Fruit fly (Drosophila melanogaster) whole organism, prepupa: ENCODE results near the gene Ulp1.

Experiments used
- Blimp-1 ChIP-seq: fragments of 200-800 bp; sonication (Bioruptor generic); optimal IDR thresholded peaks from 3 replicates; lab custom pipeline; 2017; ENCODE audit warnings: missing biosample characterization, missing genetic modification characterization, mild to moderate bottlenecking, moderate library complexity, missing genetic modification reagents
- CG10631 ChIP-seq: fragments of 200-800 bp; sonication (Bioruptor generic); optimal IDR thresholded peaks from 2 replicates; lab custom pipeline; 2016; ENCODE audit warnings: missing biosample characterization, missing genetic modification characterization
- CG32006 ChIP-seq: fragments of 200-800 bp; sonication (Bioruptor generic); optimal IDR thresholded peaks from 3 replicates; lab custom pipeline; 2017; ENCODE audit warnings: missing biosample characterization, mild to moderate bottlenecking, missing genetic modification characterization
- CG34406 ChIP-seq: fragments of 200-800 bp; sonication (Bioruptor generic); optimal IDR thresholded peaks from 3 replicates; lab custom pipeline; 2016; ENCODE audit warnings: missing biosample characterization, missing genetic modification characterization
- CG6854 ChIP-seq: fragments of 200-800 bp; sonication (Bioruptor generic); optimal IDR thresholded peaks from 2 replicates; lab custom pipeline; 2017; ENCODE audit warnings: missing biosample characterization, mild to moderate bottlenecking, missing genetic modification characterization
- CG7368 ChIP-seq: fragments of 200-800 bp; sonication (Bioruptor generic); optimal IDR thresholded peaks from 3 replicates; lab custom pipeline; 2016; ENCODE audit warnings: missing biosample characterization, missing genetic modification characterization
- Eip78C ChIP-seq: fragments of 200-800 bp; sonication (Bioruptor generic); peaks from one replicate; lab custom pipeline; 2016; ENCODE audit warnings: missing biosample characterization, missing genetic modification characterization
- Ets96B ChIP-seq: fragments of 200-800 bp; optimal IDR thresholded peaks from 2 replicates; lab custom pipeline; 2019; ENCODE audit warnings: missing biosample characterization, mild to moderate bottlenecking, missing genetic modification characterization, moderate library complexity
- fd59A ChIP-seq: fragments of 200-800 bp; sonication (Bioruptor generic); optimal IDR thresholded peaks from 2 replicates; lab custom pipeline; 2017; ENCODE audit warnings: missing biosample characterization, mild to moderate bottlenecking, missing genetic modification characterization, missing genetic modification reagents
- lz ChIP-seq: fragments of 200-800 bp; sonication (Bioruptor generic); optimal IDR thresholded peaks from 3 replicates; lab custom pipeline; 2016; ENCODE audit warnings: missing biosample characterization, missing genetic modification characterization
- pdm3 ChIP-seq: fragments of 200-800 bp; sonication (Bioruptor generic); optimal IDR thresholded peaks from 3 replicates; lab custom pipeline; 2016; ENCODE audit warnings: missing biosample characterization, missing genetic modification characterization
- salr ChIP-seq, 2 experiments: fragments of 200-800 bp; sonication (Bioruptor generic); optimal IDR thresholded peaks; 3 replicates each; lab custom pipeline; 2016 to 2018; ENCODE audit warnings: missing biosample characterization in 2 of 2, missing genetic modification characterization in 2 of 2, mild to moderate bottlenecking in 1 of 2

DNA sequence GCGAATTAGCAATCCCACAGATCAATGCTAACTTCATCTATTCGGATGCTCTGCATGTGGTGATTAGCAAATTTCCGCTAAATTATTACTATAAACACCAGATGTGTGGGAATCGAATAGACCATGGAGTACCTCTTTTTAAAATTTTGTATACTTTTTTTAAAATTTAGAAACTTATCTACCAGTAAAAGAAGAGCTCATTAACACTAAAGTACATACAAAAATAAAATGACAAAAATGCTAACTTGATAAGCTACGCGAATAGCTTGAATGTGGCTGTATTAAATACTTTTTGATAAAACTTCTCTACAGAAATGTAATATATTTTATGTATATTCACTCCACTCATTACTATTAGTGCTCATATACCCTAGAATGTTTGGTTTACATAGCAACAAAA lies 33.9 kb downstream of the Ulp1 start:
- TF ChIP-seq CG34406 (GFP tag; lab: Kevin White, UChicago) (no peak), fd59A (GFP tag; lab: Kevin White, UChicago) (no peak), CG10631 (GFP tag; lab: Kevin White, UChicago) (no peak), CG6854 (GFP tag; lab: Kevin White, UChicago) (no peak), CG32006 (GFP tag; lab: Kevin White, UChicago) (no peak), salr (GFP tag; optimal IDR thresholded peaks at IDR 0.05; lab: Kevin White, UChicago) (no peak), Blimp-1 (GFP tag; lab: Kevin White, UChicago) (no peak), Ets96B (no peak), lz (GFP tag; lab: Kevin White, UChicago) (no peak), pdm3 (no peak), CG7368 (GFP tag; lab: Kevin White, UChicago) (no peak), Eip78C (GFP tag; lab: Kevin White, UChicago) (peak; percentile 36)
